Fruit fly (Drosophila melanogaster) whole organism, embryonic: ENCODE measurements around the gene Mgat4a.
A peak's percentile ranks its signal among the peaks of the same experiment; 100 is the strongest.

Source experiments
- BEAF-32 ChIP-seq: fragments of 200-800 bp; sonication (Bioruptor generic); optimal IDR thresholded peaks from 3 replicates; lab custom pipeline; 2017; ENCODE audit warnings: missing biosample characterization, missing genetic modification characterization, mild to moderate bottlenecking, moderate library complexity, missing genetic modification reagents
- Blimp-1 ChIP-seq: fragments of 200-800 bp; sonication (Bioruptor generic); optimal IDR thresholded peaks from 3 replicates; lab custom pipeline; 2018; ENCODE audit warnings: missing biosample characterization, missing genetic modification characterization, mild to moderate bottlenecking, moderate library complexity, missing genetic modification reagents
- CG10321 ChIP-seq: fragments of 200-800 bp; sonication (Bioruptor generic); IDR thresholded peaks from 2 replicates; pipeline ENCODE4 v1.3.6; 2022; ENCODE audit warnings: missing biosample characterization, missing genetic modification characterization
- CG10543 ChIP-seq: fragments of 200-800 bp; sonication (Bioruptor generic); optimal IDR thresholded peaks from 3 replicates; lab custom pipeline; 2017; ENCODE audit warnings: missing biosample characterization, mild to moderate bottlenecking, missing genetic modification characterization, moderate library complexity
- CG12219 ChIP-seq: fragments of 200-800 bp; sonication (Bioruptor generic); optimal IDR thresholded peaks from 3 replicates; lab custom pipeline; 2018; ENCODE audit warnings: missing biosample characterization, mild to moderate bottlenecking, missing genetic modification characterization
- CG1233 ChIP-seq: fragments of 200-800 bp; sonication (Bioruptor generic); optimal IDR thresholded peaks from 4 replicates; lab custom pipeline; 2018; ENCODE audit warnings: missing biosample characterization, mild to moderate bottlenecking, missing genetic modification characterization
- CG13296 ChIP-seq: fragments of 200-800 bp; sonication (Bioruptor generic); optimal IDR thresholded peaks from 3 replicates; lab custom pipeline; 2018; ENCODE audit warnings: missing biosample characterization, mild to moderate bottlenecking, missing genetic modification characterization
- CG14441 ChIP-seq: fragments of 200-800 bp; sonication (Bioruptor generic); IDR thresholded peaks from 2 replicates; pipeline ENCODE4 v1.3.6; 2022; ENCODE audit warnings: missing biosample characterization, missing genetic modification characterization
- CG16815 ChIP-seq: fragments of 200-800 bp; sonication (Bioruptor generic); optimal IDR thresholded peaks from 3 replicates; lab custom pipeline; 2017; ENCODE audit warnings: missing biosample characterization, mild to moderate bottlenecking, missing genetic modification characterization
- CG17612 ChIP-seq: fragments of 200-800 bp; sonication (Bioruptor generic); IDR thresholded peaks from 2 replicates; pipeline ENCODE4 v1.3.6; 2022; ENCODE audit warnings: missing biosample characterization, missing genetic modification characterization
- CG18599 ChIP-seq: fragments of 200-800 bp; sonication (Bioruptor generic); optimal IDR thresholded peaks from 3 replicates; lab custom pipeline; 2017; ENCODE audit warnings: missing biosample characterization, missing genetic modification characterization, mild to moderate bottlenecking, moderate library complexity, missing genetic modification reagents
- CG18619 ChIP-seq: fragments of 200-800 bp; sonication (Bioruptor generic); optimal IDR thresholded peaks from 3 replicates; lab custom pipeline; 2017; ENCODE audit warnings: missing biosample characterization, mild to moderate bottlenecking, missing genetic modification characterization
- CG2116 ChIP-seq: fragments of 200-800 bp; sonication (Bioruptor generic); optimal IDR thresholded peaks from 3 replicates; lab custom pipeline; 2018; ENCODE audit warnings: missing biosample characterization, mild to moderate bottlenecking, missing genetic modification characterization
- CG4282 ChIP-seq: fragments of 200-800 bp; sonication (Bioruptor generic); optimal IDR thresholded peaks from 2 replicates; lab custom pipeline; 2016; ENCODE audit warnings: missing biosample characterization, missing genetic modification characterization
- CG4328 ChIP-seq: fragments of 200-800 bp; sonication (Bioruptor generic); optimal IDR thresholded peaks from 3 replicates; lab custom pipeline; 2017; ENCODE audit warnings: missing biosample characterization, missing genetic modification reagents, missing genetic modification characterization
- CG5180 ChIP-seq: fragments of 200-800 bp; sonication (Bioruptor generic); optimal IDR thresholded peaks from 3 replicates; lab custom pipeline; 2017; ENCODE audit warnings: missing biosample characterization, missing genetic modification characterization, mild to moderate bottlenecking, moderate library complexity, missing genetic modification reagents
- CG6689 ChIP-seq: fragments of 200-800 bp; sonication (Bioruptor generic); IDR thresholded peaks from 2 replicates; pipeline ENCODE4 v1.3.6; 2022; ENCODE audit warnings: missing biosample characterization, missing genetic modification characterization
- CG7745 ChIP-seq: fragments of 200-800 bp; sonication (Bioruptor generic); optimal IDR thresholded peaks from 2 replicates; lab custom pipeline; 2018; ENCODE audit warnings: missing biosample characterization, mild to moderate bottlenecking, missing genetic modification characterization, moderate library complexity
- CG7839 ChIP-seq: fragments of 200-800 bp; sonication (Bioruptor generic); optimal IDR thresholded peaks from 3 replicates; lab custom pipeline; 2018; ENCODE audit warnings: missing biosample characterization, mild to moderate bottlenecking, missing genetic modification characterization, moderate library complexity
- CG7987 ChIP-seq: fragments of 200-800 bp; sonication (Bioruptor generic); optimal IDR thresholded peaks from 2 replicates; lab custom pipeline; 2018; ENCODE audit warnings: missing biosample characterization, mild to moderate bottlenecking, missing genetic modification characterization, moderate library complexity
- CG8924 ChIP-seq: fragments of 200-800 bp; optimal IDR thresholded peaks from 3 replicates; lab custom pipeline; 2019; ENCODE audit warnings: missing biosample characterization, mild to moderate bottlenecking, missing genetic modification characterization, moderate library complexity
- CoRest ChIP-seq: fragments of 200-800 bp; sonication (Bioruptor generic); optimal IDR thresholded peaks from 3 replicates; lab custom pipeline; 2018; ENCODE audit warnings: missing biosample characterization, mild to moderate bottlenecking, missing genetic modification characterization, moderate library complexity
- Dbx ChIP-seq: fragments of 200-800 bp; sonication (Bioruptor generic); IDR thresholded peaks from 3 replicates; pipeline ENCODE4 v1.3.6; 2022; ENCODE audit warnings: missing biosample characterization, missing genetic modification characterization
- Deaf1 ChIP-seq: fragments of 200-800 bp; optimal IDR thresholded peaks from 3 replicates; lab custom pipeline; 2019; ENCODE audit warnings: missing biosample characterization, mild to moderate bottlenecking, missing genetic modification characterization, moderate library complexity
- Dll ChIP-seq: fragments of 200-800 bp; sonication (Bioruptor generic); IDR thresholded peaks from 4 replicates; pipeline ENCODE4 v1.3.6; 2022; ENCODE audit warnings: missing biosample characterization, missing genetic modification characterization; ENCODE audit not compliant: partially characterized antibody
- Jarid2 ChIP-seq: fragments of 200-800 bp; sonication (Bioruptor generic); optimal IDR thresholded peaks from 3 replicates; lab custom pipeline; 2017; ENCODE audit warnings: mild to moderate bottlenecking, missing biosample characterization, missing genetic modification reagents, missing genetic modification characterization
- Kr ChIP-seq: fragments of 200-800 bp; sonication (Bioruptor generic); optimal IDR thresholded peaks from 2 replicates; lab custom pipeline; 2017; ENCODE audit warnings: missing biosample characterization, mild to moderate bottlenecking, missing genetic modification characterization
- MESR4 ChIP-seq: fragments of 200-800 bp; sonication (Bioruptor generic); optimal IDR thresholded peaks from 2 replicates; lab custom pipeline; 2018; ENCODE audit warnings: missing biosample characterization, mild to moderate bottlenecking, missing genetic modification characterization, moderate library complexity
- MTF-1 ChIP-seq: fragments of 200-800 bp; sonication (Bioruptor generic); optimal IDR thresholded peaks from 2 replicates; lab custom pipeline; 2018; ENCODE audit warnings: missing biosample characterization, mild to moderate bottlenecking, missing genetic modification characterization, borderline replicate concordance
- Taf1 ChIP-seq: fragments of 200-800 bp; sonication (Bioruptor generic); IDR thresholded peaks from 2 replicates; pipeline ENCODE4 v1.3.6; 2022; ENCODE audit warnings: missing biosample characterization, missing genetic modification characterization
- bbx ChIP-seq: fragments of 200-800 bp; sonication (Bioruptor generic); IDR thresholded peaks from 2 replicates; pipeline ENCODE4 v1.3.6; 2022; ENCODE audit warnings: missing biosample characterization, missing genetic modification characterization; ENCODE audit not compliant: partially characterized antibody
- caup ChIP-seq: fragments of 200-800 bp; sonication (Bioruptor generic); optimal IDR thresholded peaks from 3 replicates; lab custom pipeline; 2017; ENCODE audit warnings: missing biosample characterization, mild to moderate bottlenecking, missing genetic modification characterization, moderate library complexity; ENCODE audit not compliant: severe bottlenecking
- cg ChIP-seq: fragments of 200-800 bp; sonication (Bioruptor generic); optimal IDR thresholded peaks from 3 replicates; lab custom pipeline; 2019; ENCODE audit warnings: missing biosample characterization, mild to moderate bottlenecking, missing genetic modification characterization, moderate library complexity
- chn ChIP-seq: fragments of 200-800 bp; sonication (Bioruptor generic); optimal IDR thresholded peaks from 2 replicates; lab custom pipeline; 2016; ENCODE audit warnings: missing biosample characterization, missing genetic modification characterization
- crp ChIP-seq, 2 experiments: fragments of 200-800 bp; sonication (Bioruptor generic); optimal IDR thresholded peaks; 2 replicates in 1 of 2; 3 replicates in 1 of 2; lab custom pipeline; 2017; ENCODE audit warnings: missing biosample characterization in 2 of 2, missing genetic modification characterization in 2 of 2, mild to moderate bottlenecking in 1 of 2, moderate library complexity in 1 of 2
- grn ChIP-seq: fragments of 200-800 bp; sonication (Bioruptor generic); optimal IDR thresholded peaks from 3 replicates; lab custom pipeline; 2017; ENCODE audit warnings: missing biosample characterization, missing genetic modification characterization
- ham ChIP-seq: fragments of 200-800 bp; sonication (Bioruptor generic); IDR thresholded peaks from 2 replicates; pipeline ENCODE4 v1.3.6; 2022; ENCODE audit warnings: missing biosample characterization, missing genetic modification characterization
- lbe ChIP-seq: fragments of 200-800 bp; sonication (Bioruptor generic); optimal IDR thresholded peaks from 2 replicates; lab custom pipeline; 2016; ENCODE audit warnings: missing biosample characterization, mild to moderate bottlenecking, missing genetic modification characterization
- oc ChIP-seq: fragments of 200-800 bp; sonication (Bioruptor generic); optimal IDR thresholded peaks from 2 replicates; lab custom pipeline; 2018; ENCODE audit warnings: missing biosample characterization, mild to moderate bottlenecking, missing genetic modification characterization, moderate library complexity
- odd ChIP-seq: fragments of 200-800 bp; sonication (Bioruptor generic); optimal IDR thresholded peaks from 2 replicates; lab custom pipeline; 2017; ENCODE audit warnings: missing biosample characterization, mild to moderate bottlenecking, missing genetic modification characterization
- seq ChIP-seq: fragments of 200-800 bp; sonication (Bioruptor generic); IDR thresholded peaks from 2 replicates; pipeline ENCODE4 v1.3.6; 2022; ENCODE audit warnings: missing biosample characterization, missing genetic modification characterization
- sqz ChIP-seq: fragments of 200-800 bp; sonication (Bioruptor generic); optimal IDR thresholded peaks from 3 replicates; lab custom pipeline; 2018; ENCODE audit warnings: missing biosample characterization, mild to moderate bottlenecking, missing genetic modification characterization
- stc ChIP-seq: fragments of 200-800 bp; sonication (Bioruptor generic); IDR thresholded peaks from 2 replicates; pipeline ENCODE4 v1.3.6; 2022; ENCODE audit warnings: missing biosample characterization, missing genetic modification characterization
- tll ChIP-seq, 2 experiments: fragments of 200-800 bp in 1 of 2; fragments of >200 bp in 1 of 2; sonication (Bioruptor generic) in 1 of 2; optimal IDR thresholded peaks; 2 replicates each; lab custom pipeline; 2017 to 2019; ENCODE audit warnings: missing biosample characterization in 2 of 2, missing genetic modification characterization in 2 of 2, mild to moderate bottlenecking in 1 of 2, moderate library complexity in 1 of 2
- z ChIP-seq: fragments of 200-800 bp; sonication (Bioruptor generic); IDR thresholded peaks from 3 replicates; pipeline ENCODE4 v1.3.6; 2022; ENCODE audit warnings: missing biosample characterization, missing genetic modification characterization
- zen ChIP-seq: fragments of 200-800 bp; sonication (Bioruptor generic); optimal IDR thresholded peaks from 3 replicates; lab custom pipeline; 2018; ENCODE audit warnings: missing biosample characterization, mild to moderate bottlenecking, missing genetic modification characterization, moderate library complexity

Gene Mgat4a

DNA sequence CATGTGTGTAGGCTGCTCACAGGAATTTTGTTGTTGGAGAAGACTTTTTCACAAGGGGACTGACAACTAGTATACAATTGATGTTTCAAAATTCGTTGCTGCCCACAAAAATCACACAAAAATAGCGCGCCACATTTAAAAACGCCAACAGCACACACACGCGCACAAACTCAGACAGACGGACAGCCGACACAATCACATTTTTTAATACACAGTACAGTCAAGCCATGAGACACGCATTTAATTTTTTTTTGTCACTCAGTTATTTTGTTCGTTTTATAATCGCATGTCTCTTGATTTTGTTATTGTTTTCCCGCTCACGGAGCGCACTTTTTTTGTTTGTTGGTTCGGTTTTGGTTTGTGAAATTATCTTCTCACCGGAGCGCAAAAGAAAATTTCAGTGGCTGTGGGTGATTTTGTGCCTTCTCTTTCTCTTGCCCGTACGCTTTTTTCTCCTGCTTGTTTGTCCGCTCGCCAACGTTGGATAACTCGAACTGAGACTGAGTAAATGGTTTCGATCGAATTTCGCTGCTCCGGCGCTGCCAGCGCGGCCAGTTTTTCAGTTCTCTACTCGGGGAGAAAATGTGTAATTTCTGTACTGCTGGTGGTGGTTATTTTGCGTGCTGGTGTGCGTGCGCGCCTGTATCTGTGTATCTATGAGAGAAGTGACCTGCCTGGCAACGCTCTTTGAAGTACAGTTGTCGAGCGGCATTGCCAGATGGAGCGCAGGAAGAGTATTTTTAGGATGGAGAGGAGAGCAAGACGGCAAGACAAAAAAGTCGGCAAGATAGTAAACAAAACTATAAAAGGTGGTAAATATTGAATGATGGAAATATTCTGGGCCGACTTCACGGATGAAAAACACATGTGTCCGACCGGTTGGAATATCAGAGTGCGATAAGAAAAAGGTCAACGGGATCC is 4.1 kb upstream of the Mgat4a start, which contains the start of gene CG42507 (continued):
- TF ChIP-seq CoRest (peak; percentile 2), CG7745 (tag; lab: Kevin White, UChicago) (peak; percentile 32), Jarid2 (GFP tag; lab: Kevin White, UChicago) (peak; percentile 51), CG4282 (GFP tag; lab: Kevin White, UChicago) (no peak), Dll (GFP tag; lab: Robert Waterston, UW) (0 out of 4 replicates have a peak, but pooled peaks have one; percentile 26), lbe (GFP tag; lab: Kevin White, UChicago) (peak; percentile 66), caup (peak; percentile 55), CG18619 (peak; percentile 66), tll (GFP tag; optimal IDR thresholded peaks at IDR 0.05; lab: Kevin White, UChicago) (peak in 1 of 2 experiments; percentile 82), crp (GFP tag; optimal IDR thresholded peaks at IDR 0.05; lab: Kevin White, UChicago) (peak in 1 of 2 experiments; percentile 12), z (GFP tag; lab: Robert Waterston, UW) (peak; percentile 86), CG16815 (GFP tag; lab: Kevin White, UChicago) (no peak), CG7839 (tag; lab: Kevin White, UChicago) (peak; percentile 20), CG17612 (GFP tag; lab: Robert Waterston, UW) (no peak), sqz (GFP tag; lab: Kevin White, UChicago) (peak; percentile 51), bbx (GFP tag; lab: Robert Waterston, UW) (0 out of 2 replicates have a peak, but pooled peaks have one; percentile 8), grn (GFP tag; lab: Kevin White, UChicago) (peak; percentile 56), cg (GFP tag; lab: Kevin White, UChicago) (peak; percentile 90), Kr (GFP tag; lab: Kevin White, UChicago) (peak; percentile 77), CG12219 (peak; percentile 53), Dbx (peak; percentile 67; the same call in 2 of the 3 replicates), CG18599 (GFP tag; lab: Kevin White, UChicago) (peak; percentile 66), BEAF-32 (GFP tag; lab: Kevin White, UChicago) (peak; percentile 25), CG13296 (GFP tag; lab: Kevin White, UChicago) (peak; percentile 77), ham (GFP tag; lab: Robert Waterston, UW) (no peak), CG14441 (GFP tag; lab: Robert Waterston, UW) (0 out of 2 replicates have a peak, but pooled peaks have one; percentile 9), Taf1 (GFP tag; lab: Robert Waterston, UW) (no peak), CG5180 (GFP tag; lab: Kevin White, UChicago) (peak; percentile 6), oc (peak; percentile 15), CG2116 (GFP tag; lab: Kevin White, UChicago) (peak; percentile 31), seq (GFP tag; lab: Robert Waterston, UW) (peak; percentile 51; the same call in 1 of the 2 replicates), stc (peak; percentile 12; the same call in 1 of the 2 replicates), chn (GFP tag; lab: Kevin White, UChicago) (peak; percentile 21), CG10543 (GFP tag; lab: Kevin White, UChicago) (peak; percentile 87), CG1233 (GFP tag; lab: Kevin White, UChicago) (peak; percentile 59), CG4328 (peak; percentile 60), odd (GFP tag; lab: Kevin White, UChicago) (peak; percentile 24), zen (tag; lab: Kevin White, UChicago) (peak; percentile 22), Deaf1 (tag; lab: Kevin White, UChicago) (no peak), MESR4 (GFP tag; lab: Kevin White, UChicago) (peak; percentile 3), CG6689 (GFP tag; lab: Robert Waterston, UW) (peak; percentile 59), CG8924 (tag; lab: Kevin White, UChicago) (peak; percentile 50), MTF-1 (GFP tag; lab: Kevin White, UChicago) (peak; percentile 72), CG7987 (GFP tag; lab: Kevin White, UChicago) (peak; percentile 61), Blimp-1 (peak; percentile 13), CG10321 (GFP tag; lab: Robert Waterston, UW) (no peak)
